Fruit fly (Drosophila melanogaster) whole organism, embryonic: Measurements from ENCODE around the gene CG5510.

ENCODE experiments used
- Abd-B ChIP-seq: fragments of 200-800 bp; sonication (Bioruptor generic); optimal IDR thresholded peaks from 2 replicates; lab custom pipeline; 2018; ENCODE audit warnings: missing biosample characterization, mild to moderate bottlenecking, missing genetic modification characterization, moderate library complexity
- Bdp1 ChIP-seq: fragments of 200-800 bp; sonication (Bioruptor generic); optimal IDR thresholded peaks from 3 replicates; lab custom pipeline; 2016; ENCODE audit warnings: missing biosample characterization, missing genetic modification characterization
- BtbVII ChIP-seq: fragments of 200-800 bp; sonication (Bioruptor generic); optimal IDR thresholded peaks from 3 replicates; lab custom pipeline; 2017; ENCODE audit warnings: missing biosample characterization, mild to moderate bottlenecking, missing genetic modification characterization
- CG1024 ChIP-seq: fragments of 200-800 bp; sonication (Bioruptor generic); IDR thresholded peaks from 2 replicates; pipeline ENCODE4 v1.3.6; 2022; ENCODE audit warnings: missing biosample characterization, missing genetic modification characterization
- CG10274 ChIP-seq: fragments of 200-800 bp; sonication (Bioruptor generic); optimal IDR thresholded peaks from 3 replicates; lab custom pipeline; 2017; ENCODE audit warnings: missing biosample characterization, mild to moderate bottlenecking, missing genetic modification characterization
- CG11695 ChIP-seq: fragments of 200-800 bp; sonication (Bioruptor generic); IDR thresholded peaks from 3 replicates; pipeline ENCODE4 v1.3.6; 2022; ENCODE audit warnings: missing biosample characterization, missing genetic modification characterization
- CG12219 ChIP-seq: fragments of 200-800 bp; sonication (Bioruptor generic); optimal IDR thresholded peaks from 3 replicates; lab custom pipeline; 2018; ENCODE audit warnings: missing biosample characterization, mild to moderate bottlenecking, missing genetic modification characterization
- CG13775 ChIP-seq: fragments of 200-800 bp; sonication (Bioruptor generic); optimal IDR thresholded peaks from 3 replicates; lab custom pipeline; 2017; ENCODE audit warnings: missing biosample characterization, mild to moderate bottlenecking, missing genetic modification characterization
- CG14710 ChIP-seq: fragments of 200-800 bp; sonication (Bioruptor generic); optimal IDR thresholded peaks from 3 replicates; lab custom pipeline; 2019; ENCODE audit warnings: missing biosample characterization, mild to moderate bottlenecking, missing genetic modification characterization, moderate library complexity
- CG14860 ChIP-seq: fragments of 200-800 bp; sonication (Bioruptor generic); IDR thresholded peaks from 3 replicates; pipeline ENCODE4 v1.3.6; 2022; ENCODE audit warnings: missing biosample characterization, missing genetic modification characterization; ENCODE audit not compliant: partially characterized antibody
- CG15514 ChIP-seq: fragments of 200-800 bp; sonication (Bioruptor generic); optimal IDR thresholded peaks from 3 replicates; lab custom pipeline; 2017; ENCODE audit warnings: missing biosample characterization, missing genetic modification characterization, mild to moderate bottlenecking, moderate library complexity, missing genetic modification reagents
- CG16815 ChIP-seq: fragments of 200-800 bp; sonication (Bioruptor generic); optimal IDR thresholded peaks from 3 replicates; lab custom pipeline; 2017; ENCODE audit warnings: missing biosample characterization, mild to moderate bottlenecking, missing genetic modification characterization
- CG16863 ChIP-seq: fragments of 200-800 bp; sonication (Bioruptor generic); optimal IDR thresholded peaks from 3 replicates; lab custom pipeline; 2016; ENCODE audit warnings: missing biosample characterization, missing genetic modification characterization
- CG1792 ChIP-seq: fragments of 200-800 bp; sonication (Bioruptor generic); optimal IDR thresholded peaks from 2 replicates; lab custom pipeline; 2016; ENCODE audit warnings: missing biosample characterization, missing genetic modification characterization
- CG2116 ChIP-seq: fragments of 200-800 bp; sonication (Bioruptor generic); optimal IDR thresholded peaks from 3 replicates; lab custom pipeline; 2018; ENCODE audit warnings: missing biosample characterization, mild to moderate bottlenecking, missing genetic modification characterization
- CG30020 ChIP-seq: fragments of 200-800 bp; optimal IDR thresholded peaks from 2 replicates; lab custom pipeline; 2019; ENCODE audit warnings: missing biosample characterization, mild to moderate bottlenecking, missing genetic modification characterization, moderate library complexity
- CG31224 ChIP-seq: fragments of 200-800 bp; sonication (Bioruptor generic); IDR thresholded peaks from 2 replicates; pipeline ENCODE4 v1.3.6; 2022; ENCODE audit warnings: missing biosample characterization, missing genetic modification characterization
- CG32767 ChIP-seq: fragments of 200-800 bp; sonication (Bioruptor generic); IDR thresholded peaks from 2 replicates; pipeline ENCODE4 v1.3.6; 2022; ENCODE audit warnings: missing biosample characterization, missing genetic modification characterization
- CG3847 ChIP-seq: fragments of 200-800 bp; sonication (Bioruptor generic); IDR thresholded peaks from 2 replicates; pipeline ENCODE4 v1.3.6; 2022; ENCODE audit warnings: missing biosample characterization, missing genetic modification characterization
- CG4617 ChIP-seq: fragments of 200-800 bp; sonication (Bioruptor generic); optimal IDR thresholded peaks from 3 replicates; lab custom pipeline; 2016; ENCODE audit warnings: missing biosample characterization, missing genetic modification characterization, borderline replicate concordance
- CG4820 ChIP-seq: fragments of 200-800 bp; sonication (Bioruptor generic); optimal IDR thresholded peaks from 3 replicates; lab custom pipeline; 2016; ENCODE audit warnings: missing biosample characterization, missing genetic modification characterization
- CG5245 ChIP-seq: fragments of 200-800 bp; sonication (Bioruptor generic); optimal IDR thresholded peaks from 3 replicates; lab custom pipeline; 2016; ENCODE audit warnings: missing biosample characterization, missing genetic modification characterization
- CG7271 ChIP-seq: fragments of 200-800 bp; sonication (Bioruptor generic); optimal IDR thresholded peaks from 2 replicates; lab custom pipeline; 2018; ENCODE audit warnings: missing biosample characterization, mild to moderate bottlenecking, missing genetic modification characterization, moderate library complexity
- CG8290 ChIP-seq, 3 experiments: fragments of 200-800 bp; sonication (Bioruptor generic); optimal IDR thresholded peaks; 2 replicates each; lab custom pipeline; 2016 to 2019; ENCODE audit warnings: missing biosample characterization in 3 of 3, missing genetic modification characterization in 3 of 3, mild to moderate bottlenecking in 2 of 3, moderate library complexity in 1 of 3
- Camta ChIP-seq: fragments of 200-800 bp; sonication (Bioruptor generic); optimal IDR thresholded peaks from 2 replicates; lab custom pipeline; 2016; ENCODE audit warnings: missing biosample characterization, missing genetic modification characterization
- Dll ChIP-seq: fragments of 200-800 bp; sonication (Bioruptor generic); IDR thresholded peaks from 4 replicates; pipeline ENCODE4 v1.3.6; 2022; ENCODE audit warnings: missing biosample characterization, missing genetic modification characterization; ENCODE audit not compliant: partially characterized antibody
- E2f2 ChIP-seq: fragments of 200-800 bp; sonication (Bioruptor generic); IDR thresholded peaks from 2 replicates; pipeline ENCODE4 v1.3.6; 2022; ENCODE audit warnings: missing biosample characterization, missing genetic modification characterization
- Hr39 ChIP-seq: fragments of >200 bp; optimal IDR thresholded peaks from 2 replicates; lab custom pipeline; 2017
- Hr51 ChIP-seq, 2 experiments: fragments of 200-800 bp; sonication (Bioruptor generic); optimal IDR thresholded peaks; 2 replicates in 1 of 2; 3 replicates in 1 of 2; lab custom pipeline; 2016 to 2018; ENCODE audit warnings: missing biosample characterization in 2 of 2, missing genetic modification characterization in 2 of 2, mild to moderate bottlenecking in 1 of 2, moderate library complexity in 1 of 2
- MBD-R2 ChIP-seq: fragments of 200-800 bp; sonication (Bioruptor generic); IDR thresholded peaks from 2 replicates; pipeline ENCODE4 v1.3.6; 2022; ENCODE audit warnings: missing biosample characterization, missing genetic modification characterization
- Med ChIP-seq: fragments of 200-800 bp; sonication (Bioruptor generic); peaks from one replicate; lab custom pipeline; 2016; ENCODE audit warnings: missing biosample characterization, missing genetic modification characterization, mild to moderate bottlenecking, inconsistent platforms, moderate library complexity
- Xbp1 ChIP-seq: fragments of 200-800 bp; sonication (Bioruptor generic); optimal IDR thresholded peaks from 3 replicates; lab custom pipeline; 2016; ENCODE audit warnings: missing biosample characterization, mild to moderate bottlenecking, missing genetic modification characterization
- ac ChIP-seq: fragments of 200-800 bp; sonication (Bioruptor generic); optimal IDR thresholded peaks from 3 replicates; lab custom pipeline; 2017; ENCODE audit warnings: missing biosample characterization, mild to moderate bottlenecking, missing genetic modification characterization
- bcd ChIP-seq: fragments of 200-800 bp; sonication (Bioruptor generic); optimal IDR thresholded peaks from 2 replicates; lab custom pipeline; 2017; ENCODE audit warnings: missing biosample characterization, mild to moderate bottlenecking, missing genetic modification characterization
- bigmax ChIP-seq: fragments of 200-800 bp; sonication (Bioruptor generic); optimal IDR thresholded peaks from 2 replicates; lab custom pipeline; 2018; ENCODE audit warnings: missing biosample characterization, mild to moderate bottlenecking, missing genetic modification characterization
- cato ChIP-seq: fragments of 200-800 bp; sonication (Bioruptor generic); optimal IDR thresholded peaks from 2 replicates; lab custom pipeline; 2016; ENCODE audit warnings: missing biosample characterization, missing genetic modification characterization, borderline replicate concordance
- crc ChIP-seq: fragments of 200-800 bp; sonication (Bioruptor generic); optimal IDR thresholded peaks from 2 replicates; lab custom pipeline; 2016; ENCODE audit warnings: missing biosample characterization, missing genetic modification characterization
- croc ChIP-seq: fragments of 200-800 bp; sonication (Bioruptor generic); conservative IDR thresholded peaks from 3 replicates; pipeline ENCODE4 v1.3.6; 2022; ENCODE audit warnings: missing biosample characterization, missing genetic modification characterization
- crol ChIP-seq: fragments of 200-800 bp; sonication (Bioruptor generic); IDR thresholded peaks from 2 replicates; pipeline ENCODE4 v1.3.6; 2022; ENCODE audit warnings: missing biosample characterization, missing genetic modification characterization
- dimm ChIP-seq: fragments of 200-800 bp; sonication (Bioruptor generic); IDR thresholded peaks from 2 replicates; pipeline ENCODE4 v1.3.6; 2022; ENCODE audit warnings: missing biosample characterization, missing genetic modification characterization
- grau ChIP-seq: fragments of 200-800 bp; optimal IDR thresholded peaks from 3 replicates; lab custom pipeline; 2019; ENCODE audit warnings: missing biosample characterization, mild to moderate bottlenecking, missing genetic modification characterization, moderate library complexity
- h ChIP-seq: fragments of >200 bp; optimal IDR thresholded peaks from 2 replicates; lab custom pipeline; 2017
- her ChIP-seq: fragments of 200-800 bp; sonication (Bioruptor generic); optimal IDR thresholded peaks from 2 replicates; lab custom pipeline; 2016; ENCODE audit warnings: missing biosample characterization, missing genetic modification characterization
- jumu ChIP-seq: fragments of 200-800 bp; sonication (Bioruptor generic); optimal IDR thresholded peaks from 3 replicates; lab custom pipeline; 2016; ENCODE audit warnings: missing biosample characterization, missing genetic modification characterization
- lilli ChIP-seq: fragments of 200-800 bp; sonication (Bioruptor generic); optimal IDR thresholded peaks from 3 replicates; lab custom pipeline; 2016; ENCODE audit warnings: missing biosample characterization, missing genetic modification characterization
- p53 ChIP-seq: fragments of 200-800 bp; sonication (Bioruptor generic); optimal IDR thresholded peaks from 2 replicates; lab custom pipeline; 2016; ENCODE audit warnings: missing biosample characterization, missing genetic modification characterization
- pzg ChIP-seq: fragments of 200-800 bp; sonication (Bioruptor generic); optimal IDR thresholded peaks from 3 replicates; lab custom pipeline; 2018; ENCODE audit warnings: missing biosample characterization, mild to moderate bottlenecking, missing genetic modification characterization, moderate library complexity
- tll ChIP-seq, 2 experiments: fragments of 200-800 bp in 1 of 2; fragments of >200 bp in 1 of 2; sonication (Bioruptor generic) in 1 of 2; optimal IDR thresholded peaks; 2 replicates each; lab custom pipeline; 2017 to 2019; ENCODE audit warnings: missing biosample characterization in 2 of 2, missing genetic modification characterization in 2 of 2, mild to moderate bottlenecking in 1 of 2, moderate library complexity in 1 of 2
- unc-4 ChIP-seq: fragments of 200-800 bp; sonication (Bioruptor generic); IDR thresholded peaks from 2 replicates; pipeline ENCODE4 v1.3.6; 2022; ENCODE audit warnings: missing biosample characterization, missing genetic modification characterization; ENCODE audit not compliant: partially characterized antibody

The CG5510 gene

DNA sequence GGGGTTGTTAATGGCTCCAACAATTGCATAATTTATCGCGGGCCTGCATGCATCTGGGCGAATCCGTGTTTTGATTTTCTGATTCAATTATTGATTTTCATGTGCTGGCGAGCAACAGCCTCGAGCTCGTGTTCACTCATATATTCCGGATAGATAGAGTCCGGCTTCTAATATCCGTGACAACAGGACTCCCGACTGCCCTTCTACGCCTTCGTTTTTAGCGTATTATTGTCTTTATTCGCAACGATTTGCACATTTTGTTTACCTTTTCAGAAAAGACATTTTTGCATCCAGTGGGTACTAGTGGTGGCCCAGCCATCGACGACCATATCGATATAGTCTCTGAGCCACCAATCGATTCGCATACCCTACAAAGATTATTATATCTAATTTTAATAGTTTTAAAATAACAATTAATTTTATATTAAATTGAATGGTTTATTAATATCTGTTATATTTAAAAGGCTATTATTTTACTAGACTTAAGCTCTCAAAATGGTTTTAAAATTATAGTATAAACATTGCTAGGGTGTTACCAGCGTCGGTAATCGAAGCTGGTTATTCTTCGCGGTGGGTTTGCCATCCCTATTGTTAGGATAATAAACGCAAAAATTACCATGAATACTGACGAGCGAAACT, 8.1 kb downstream of the CG5510 start, which contains the start of the genes Myo95E and TBC1d7 (continued):
- peak; percentile 60 for TF ChIP-seq CG7271
- TF ChIP-seq unc-4 (GFP tag; lab: Robert Waterston, UW), result peak; percentile 81
- peak; percentile 71 for TF ChIP-seq E2f2 (GFP tag; lab: Robert Waterston, UW)
- peak; percentile 89 for TF ChIP-seq Xbp1 (GFP tag; lab: Kevin White, UChicago)
- no peak for TF ChIP-seq p53 (GFP tag; lab: Kevin White, UChicago)
- no peak for TF ChIP-seq crc
- no peak for TF ChIP-seq ac
- peak; percentile 83 for TF ChIP-seq CG31224 (GFP tag; lab: Robert Waterston, UW)
- peak; percentile 6 for TF ChIP-seq CG16863
- TF ChIP-seq MBD-R2 (GFP tag; lab: Robert Waterston, UW), result peak; percentile 93
- peak; percentile 87 for TF ChIP-seq Med (GFP tag; lab: Kevin White, UChicago)
- peak; percentile 88 for TF ChIP-seq bcd (GFP tag; lab: Kevin White, UChicago)
- TF ChIP-seq cato (GFP tag; lab: Kevin White, UChicago), result peak; percentile 60
- peak; percentile 76 for TF ChIP-seq CG4617 (GFP tag; lab: Kevin White, UChicago)
- peak; percentile 91 for TF ChIP-seq CG32767 (GFP tag; lab: Robert Waterston, UW)
- no peak for TF ChIP-seq bigmax (GFP tag; lab: Kevin White, UChicago)
- peak; percentile 90 for TF ChIP-seq CG14710 (tag; lab: Kevin White, UChicago)
- TF ChIP-seq CG30020 (tag; lab: Kevin White, UChicago), result peak; percentile 75
- TF ChIP-seq Hr51 (GFP tag; optimal IDR thresholded peaks at IDR 0.05; lab: Kevin White, UChicago), result peak; percentile 33 to 91
- peak; percentile 79 for TF ChIP-seq CG16815 (GFP tag; lab: Kevin White, UChicago)
- TF ChIP-seq croc, result peak; percentile 93
- peak; percentile 91 for TF ChIP-seq Abd-B
- TF ChIP-seq grau (tag; lab: Kevin White, UChicago), result peak; percentile 89
- TF ChIP-seq CG1792 (GFP tag; lab: Kevin White, UChicago), result no peak
- TF ChIP-seq BtbVII, result peak; percentile 44
- TF ChIP-seq jumu, result no peak
- peak; percentile 88 for TF ChIP-seq CG13775
- peak; percentile 79 for TF ChIP-seq lilli (GFP tag; lab: Kevin White, UChicago)
- TF ChIP-seq CG8290 (GFP tag; optimal IDR thresholded peaks at IDR 0.05; lab: Kevin White, UChicago), result no peak
- TF ChIP-seq CG8290 (tag; optimal IDR thresholded peaks at IDR 0.05; lab: Kevin White, UChicago), result no peak
- TF ChIP-seq CG2116 (GFP tag; lab: Kevin White, UChicago), result peak; percentile 80
- peak; percentile 92 for TF ChIP-seq CG10274
- peak; percentile 63 for TF ChIP-seq CG12219
- peak; percentile 50 for TF ChIP-seq pzg (GFP tag; lab: Kevin White, UChicago)
- no peak for TF ChIP-seq h
- TF ChIP-seq CG5245 (GFP tag; lab: Kevin White, UChicago), result peak; percentile 71
- peak; percentile 12 for TF ChIP-seq Camta
- TF ChIP-seq Dll (GFP tag; lab: Robert Waterston, UW), result peak; percentile 88
- TF ChIP-seq tll (GFP tag; optimal IDR thresholded peaks at IDR 0.05; lab: Kevin White, UChicago), result no peak
- TF ChIP-seq CG4820 (GFP tag; lab: Kevin White, UChicago), result peak; percentile 82
- TF ChIP-seq CG11695 (GFP tag; lab: Robert Waterston, UW), result peak; percentile 93
- peak; percentile 82 for TF ChIP-seq CG15514 (GFP tag; lab: Kevin White, UChicago)
- TF ChIP-seq CG3847 (GFP tag; lab: Robert Waterston, UW), result peak; percentile 87
- TF ChIP-seq crol (GFP tag; lab: Robert Waterston, UW), result peak; percentile 59
- no peak for TF ChIP-seq her
- peak; percentile 86 for TF ChIP-seq CG1024 (GFP tag; lab: Robert Waterston, UW)
- TF ChIP-seq Bdp1 (GFP tag; lab: Kevin White, UChicago), result no peak
- no peak for TF ChIP-seq Hr39 (lab: Kevin White, UChicago)
- peak; percentile 91 for TF ChIP-seq dimm (GFP tag; lab: Robert Waterston, UW)
- peak; percentile 55; the same call in 2 of the 3 replicates for TF ChIP-seq CG14860 (GFP tag; lab: Robert Waterston, UW)
